Worm (Caenorhabditis elegans) whole organism, L1 larva: ENCODE measurements around the gene acr-2.

ENCODE experiments used
- C04F5.9 ChIP-seq: sonication (generic microtip); optimal IDR thresholded peaks from 2 replicates; lab custom pipeline; 2016; ENCODE audit warnings: missing genetic modification characterization, missing compliant biosample characterization
- C16A3.4 ChIP-seq: fragments of 150-350 bp; optimal IDR thresholded peaks from 2 replicates; lab custom pipeline; 2014; ENCODE audit warnings: missing biosample characterization, missing genetic modification characterization
- F16B12.6 ChIP-seq: fragments of 150-350 bp; optimal IDR thresholded peaks from 2 replicates; lab custom pipeline; 2014; ENCODE audit warnings: missing biosample characterization, missing genetic modification characterization
- Y116A8C.19 ChIP-seq: sonication (generic microtip); optimal IDR thresholded peaks from 2 replicates; lab custom pipeline; 2016; ENCODE audit warnings: missing compliant biosample characterization, missing genetic modification characterization, borderline replicate concordance
- blmp-1 ChIP-seq: fragments of 150-350 bp; optimal IDR thresholded peaks from 2 replicates; lab custom pipeline; 2014; ENCODE audit warnings: missing biosample characterization, missing genetic modification characterization
- ceh-63 ChIP-seq: fragments of 200-800 bp; sonication (Bioruptor generic); optimal IDR thresholded peaks from 2 replicates; lab custom pipeline; 2018; ENCODE audit warnings: mild to moderate bottlenecking, missing genetic modification characterization, missing compliant biosample characterization
- ceh-82 ChIP-seq, 3 experiments: fragments of 150-350 bp in 1 of 3; sonication (generic microtip) in 2 of 3; optimal IDR thresholded peaks; 2 replicates each; lab custom pipeline; 2014 to 2017; ENCODE audit warnings: missing biosample characterization in 3 of 3, missing genetic modification characterization in 3 of 3
- ceh-88 ChIP-seq: fragments of 200-800 bp; sonication (Bioruptor generic); IDR thresholded peaks from 2 replicates; pipeline ENCODE4 v1.3.6; 2022; ENCODE audit warnings: missing genetic modification characterization, missing compliant biosample characterization
- efl-1 ChIP-seq, 4 experiments: fragments of 150-350 bp; optimal IDR thresholded peaks in 3 of 4; peaks in 1 of 4; 1 replicate in 1 of 4; 2 replicates in 3 of 4; lab custom pipeline; 2014; ENCODE audit warnings: missing biosample characterization in 2 of 4, missing genetic modification characterization in 2 of 4, missing genetic modification reagents in 2 of 4
- efl-3 ChIP-seq: fragments of 200-800 bp; sonication (Bioruptor generic); optimal IDR thresholded peaks from 2 replicates; lab custom pipeline; 2018; ENCODE audit warnings: mild to moderate bottlenecking, missing genetic modification characterization, missing compliant biosample characterization
- elt-2 ChIP-seq: sonication (generic microtip); optimal IDR thresholded peaks from 2 replicates; lab custom pipeline; 2016; ENCODE audit warnings: missing genetic modification characterization, mild to moderate bottlenecking, inconsistent platforms, missing compliant biosample characterization, missing genetic modification reagents
- fkh-10 ChIP-seq: sonication (generic microtip); optimal IDR thresholded peaks from 2 replicates; lab custom pipeline; 2017; ENCODE audit warnings: missing biosample characterization, missing genetic modification reagents, missing genetic modification characterization
- fkh-4 ChIP-seq: sonication (generic microtip); optimal IDR thresholded peaks from 2 replicates; lab custom pipeline; 2016; ENCODE audit warnings: missing compliant biosample characterization, missing genetic modification characterization, borderline replicate concordance
- fkh-8 ChIP-seq: sonication (generic microtip); optimal IDR thresholded peaks from 2 replicates; lab custom pipeline; 2016; ENCODE audit warnings: mild to moderate bottlenecking, missing genetic modification characterization, missing compliant biosample characterization
- hlh-4 ChIP-seq: sonication (generic microtip); optimal IDR thresholded peaks from 2 replicates; lab custom pipeline; 2016; ENCODE audit warnings: mild to moderate bottlenecking, missing genetic modification characterization, missing compliant biosample characterization
- hpl-2 ChIP-seq: fragments of 150-350 bp; optimal IDR thresholded peaks from 2 replicates; lab custom pipeline; 2014; ENCODE audit warnings: missing biosample characterization, missing genetic modification reagents, missing genetic modification characterization
- isw-1 ChIP-seq: fragments of 200-800 bp; sonication (Bioruptor generic); IDR thresholded peaks from 2 replicates; pipeline ENCODE4 v1.3.6; 2022; ENCODE audit warnings: missing genetic modification characterization, missing compliant biosample characterization
- lin-15B ChIP-seq: fragments of 150-350 bp; sonication (generic microtip); optimal IDR thresholded peaks from 3 replicates; lab custom pipeline; 2014; ENCODE audit warnings: missing biosample characterization, missing genetic modification characterization
- lin-35 ChIP-seq, 2 experiments: fragments of 150-350 bp; optimal IDR thresholded peaks; 2 replicates each; lab custom pipeline; 2014; ENCODE audit warnings: missing biosample characterization in 2 of 2, missing genetic modification characterization in 2 of 2, missing genetic modification reagents in 2 of 2
- mab-9 ChIP-seq: fragments of 200-800 bp; sonication (Bioruptor generic); IDR thresholded peaks from 2 replicates; pipeline ENCODE4 v1.3.6; 2022; ENCODE audit warnings: missing genetic modification reagents, missing genetic modification characterization, missing compliant biosample characterization
- mef-2 ChIP-seq: fragments of 150-350 bp; optimal IDR thresholded peaks from 2 replicates; lab custom pipeline; 2014; ENCODE audit warnings: missing biosample characterization, missing genetic modification characterization
- nhr-11 ChIP-seq: fragments of 150-350 bp; optimal IDR thresholded peaks from 2 replicates; lab custom pipeline; 2014; ENCODE audit warnings: missing biosample characterization, missing genetic modification characterization
- nhr-12 ChIP-seq: sonication (generic microtip); optimal IDR thresholded peaks from 2 replicates; lab custom pipeline; 2017; ENCODE audit warnings: missing biosample characterization, missing genetic modification characterization
- nhr-20 ChIP-seq: sonication (generic microtip); optimal IDR thresholded peaks from 2 replicates; lab custom pipeline; 2016; ENCODE audit warnings: mild to moderate bottlenecking, missing genetic modification characterization, missing compliant biosample characterization
- nhr-237 ChIP-seq: fragments of 150-350 bp; optimal IDR thresholded peaks from 2 replicates; lab custom pipeline; 2014; ENCODE audit warnings: missing biosample characterization, missing genetic modification characterization
- nhr-47 ChIP-seq: sonication (generic microtip); optimal IDR thresholded peaks from 2 replicates; lab custom pipeline; 2016; ENCODE audit warnings: mild to moderate bottlenecking, missing genetic modification characterization, moderate library complexity, missing compliant biosample characterization
- nhr-71 ChIP-seq: sonication (generic microtip); optimal IDR thresholded peaks from 2 replicates; lab custom pipeline; 2016; ENCODE audit warnings: mild to moderate bottlenecking, missing genetic modification characterization, moderate library complexity, missing compliant biosample characterization
- nhr-76 ChIP-seq: sonication (generic microtip); optimal IDR thresholded peaks from 2 replicates; lab custom pipeline; 2017; ENCODE audit warnings: missing biosample characterization, missing genetic modification characterization
- nhr-77 ChIP-seq: fragments of 150-350 bp; optimal IDR thresholded peaks from 2 replicates; lab custom pipeline; 2014; ENCODE audit warnings: missing biosample characterization, missing genetic modification characterization
- nhr-90 ChIP-seq: sonication (generic microtip); optimal IDR thresholded peaks from 2 replicates; lab custom pipeline; 2016; ENCODE audit warnings: mild to moderate bottlenecking, missing genetic modification characterization, missing compliant biosample characterization; ENCODE audit not compliant: poor library complexity
- pqm-1 ChIP-seq: sonication (generic microtip); optimal IDR thresholded peaks from 3 replicates; lab custom pipeline; 2017; ENCODE audit warnings: missing biosample characterization, missing genetic modification characterization
- rnt-1 ChIP-seq: sonication (generic microtip); optimal IDR thresholded peaks from 2 replicates; lab custom pipeline; 2016; ENCODE audit warnings: mild to moderate bottlenecking, missing genetic modification characterization, moderate library complexity, missing compliant biosample characterization
- snu-23 ChIP-seq: sonication (generic microtip); optimal IDR thresholded peaks from 2 replicates; lab custom pipeline; 2016; ENCODE audit warnings: missing genetic modification characterization, missing compliant biosample characterization
- sox-4 ChIP-seq: sonication (generic microtip); optimal IDR thresholded peaks from 2 replicates; lab custom pipeline; 2016; ENCODE audit warnings: missing genetic modification characterization, missing compliant biosample characterization
- sptf-1 ChIP-seq: fragments of 150-350 bp; optimal IDR thresholded peaks from 2 replicates; lab custom pipeline; 2014; ENCODE audit warnings: missing biosample characterization, missing genetic modification characterization
- tlp-1 ChIP-seq: fragments of 150-350 bp; optimal IDR thresholded peaks from 2 replicates; lab custom pipeline; 2014; ENCODE audit warnings: missing biosample characterization, missing genetic modification characterization
- unc-62 ChIP-seq: fragments of 150-350 bp; optimal IDR thresholded peaks from 2 replicates; lab custom pipeline; 2014; ENCODE audit warnings: missing biosample characterization, missing genetic modification reagents, missing genetic modification characterization
- unc-86 ChIP-seq: sonication (generic microtip); optimal IDR thresholded peaks from 2 replicates; lab custom pipeline; 2016; ENCODE audit warnings: missing genetic modification characterization, missing compliant biosample characterization
- xbp-1 ChIP-seq: sonication (generic microtip); optimal IDR thresholded peaks from 2 replicates; lab custom pipeline; 2016; ENCODE audit warnings: missing genetic modification characterization, missing compliant biosample characterization
- zag-1 ChIP-seq: fragments of 150-350 bp; optimal IDR thresholded peaks from 2 replicates; lab custom pipeline; 2014; ENCODE audit warnings: missing biosample characterization, missing genetic modification characterization
- zip-4 ChIP-seq: fragments of 200-800 bp; sonication (Bioruptor generic); optimal IDR thresholded peaks from 2 replicates; lab custom pipeline; 2018; ENCODE audit warnings: mild to moderate bottlenecking, missing genetic modification characterization, moderate library complexity, missing compliant biosample characterization
- ztf-11 ChIP-seq, 2 experiments: sonication (generic microtip); optimal IDR thresholded peaks; 2 replicates each; lab custom pipeline; 2016 to 2017; ENCODE audit warnings: missing genetic modification characterization in 2 of 2, missing biosample characterization in 1 of 2, missing compliant biosample characterization in 1 of 2
- ztf-4 ChIP-seq: fragments of 150-350 bp; optimal IDR thresholded peaks from 2 replicates; lab custom pipeline; 2014; ENCODE audit warnings: missing biosample characterization, missing genetic modification characterization

acr-2 gene

ce11 chrX:6655163-6655562 lies 47.2 kb upstream of the acr-2 start, which contains the start of gene nhr-173 (continued):
- TF ChIP-seq blmp-1 (tag; lab: Kevin White, UChicago) (peak; percentile 1), fkh-10 (GFP tag; lab: Kevin White, UChicago) (no peak), sox-4 (tag; lab: Kevin White, UChicago) (no peak), ztf-4 (tag; lab: Kevin White, UChicago) (no peak), snu-23 (no peak), nhr-20 (tag; lab: Kevin White, UChicago) (peak; percentile 12), nhr-47 (tag; lab: Kevin White, UChicago) (no peak), efl-1 (optimal IDR thresholded peaks at IDR 0.05; lab: Kevin White, UChicago) (no peak), efl-1 (GFP tag; optimal IDR thresholded peaks at IDR 0.05 in 1 of 2; lab: Kevin White, UChicago) (no peak), ceh-63 (GFP tag; lab: Kevin White, UChicago) (no peak), F16B12.6 (no peak)
- TF ChIP-seq, all 84 proteins: peak for 4

- TF ChIP-seq efl-1 (optimal IDR thresholded peaks at IDR 0.05; lab: Kevin White, UChicago) (no peak), efl-1 (GFP tag; optimal IDR thresholded peaks at IDR 0.05 in 1 of 2; lab: Kevin White, UChicago) (peak in 1 of 2 experiments; percentile 85), zag-1 (no peak)
- TF ChIP-seq, all 84 proteins: peak for 1
Observed at ce11 chrX:6656251-6656650, 46.1 kb upstream of the acr-2 start.

- TF ChIP-seq elt-2 (tag; lab: Kevin White, UChicago), result peak; percentile 34
- no peak for TF ChIP-seq isw-1 (GFP tag; lab: Robert Waterston, UW)
- TF ChIP-seq fkh-8 (tag; lab: Kevin White, UChicago), result no peak
- TF ChIP-seq, all 84 proteins: peak for 1
Observed at ce11 chrX:6656770-6657169, 45.6 kb upstream of the acr-2 start.

ce11 chrX:6662267-6662666 lies 40.1 kb upstream of the acr-2 start:
- no peak for TF ChIP-seq pqm-1
- no peak for TF ChIP-seq mab-9 (GFP tag; lab: Robert Waterston, UW)
- no peak for TF ChIP-seq xbp-1 (tag; lab: Kevin White, UChicago)
- TF ChIP-seq ceh-88 (GFP tag; lab: Robert Waterston, UW), result no peak
- no peak for TF ChIP-seq zip-4 (GFP tag; lab: Kevin White, UChicago)
- no peak for TF ChIP-seq efl-1 (optimal IDR thresholded peaks at IDR 0.05; lab: Kevin White, UChicago)
- peak in 1 of 2 experiments; percentile 67 for TF ChIP-seq efl-1 (GFP tag; optimal IDR thresholded peaks at IDR 0.05 in 1 of 2; lab: Kevin White, UChicago)
- no peak for TF ChIP-seq nhr-76 (tag; lab: Kevin White, UChicago)
- TF ChIP-seq, all 84 proteins: peak for 1

- TF ChIP-seq unc-62 (GFP tag; lab: Kevin White, UChicago), result no peak
- no peak for TF ChIP-seq nhr-12
- no peak for TF ChIP-seq zag-1
- TF ChIP-seq C16A3.4 (tag; lab: Kevin White, UChicago), result no peak
- no peak for TF ChIP-seq Y116A8C.19 (tag; lab: Kevin White, UChicago)
- no peak for TF ChIP-seq rnt-1 (tag; lab: Kevin White, UChicago)
- TF ChIP-seq nhr-77 (tag; lab: Kevin White, UChicago), result no peak
- no peak for TF ChIP-seq C04F5.9 (tag; lab: Kevin White, UChicago)
- peak; percentile 22 for TF ChIP-seq nhr-71 (tag; lab: Kevin White, UChicago)
- TF ChIP-seq nhr-237, result no peak
- TF ChIP-seq unc-86 (tag; lab: Kevin White, UChicago), result no peak
- TF ChIP-seq hpl-2 (GFP tag; lab: Kevin White, UChicago), result no peak
- no peak for TF ChIP-seq fkh-4 (tag; lab: Kevin White, UChicago)
- no peak for TF ChIP-seq nhr-11 (tag; lab: Kevin White, UChicago)
- no peak for TF ChIP-seq lin-35 (GFP tag; optimal IDR thresholded peaks at IDR 0.05; lab: Kevin White, UChicago)
- TF ChIP-seq mef-2, result no peak
- no peak for TF ChIP-seq isw-1 (GFP tag; lab: Robert Waterston, UW)
- TF ChIP-seq lin-15B (tag; lab: Kevin White, UChicago), result no peak
- TF ChIP-seq elt-2 (tag; lab: Kevin White, UChicago), result no peak
- TF ChIP-seq tlp-1 (tag; lab: Kevin White, UChicago), result no peak
- peak; percentile 5 for TF ChIP-seq nhr-90 (tag; lab: Kevin White, UChicago)
- no peak for TF ChIP-seq ceh-82 (tag; optimal IDR thresholded peaks at IDR 0.05; lab: Kevin White, UChicago)
- no peak for TF ChIP-seq mab-9 (GFP tag; lab: Robert Waterston, UW)
- no peak for TF ChIP-seq ztf-11 (tag; optimal IDR thresholded peaks at IDR 0.05; lab: Kevin White, UChicago)
- TF ChIP-seq sptf-1 (tag; lab: Kevin White, UChicago), result no peak
- TF ChIP-seq efl-3, result no peak
- peak; percentile 51 for TF ChIP-seq blmp-1 (tag; lab: Kevin White, UChicago)
- no peak for TF ChIP-seq ceh-63 (GFP tag; lab: Kevin White, UChicago)
- TF ChIP-seq hlh-4 (tag; lab: Kevin White, UChicago), result no peak
Observed at ce11 chrX:6663780-6664437, 38.4 kb upstream of the acr-2 start.
